Worm (Caenorhabditis elegans): ENCODE data around the gene srh-27.

DNA sequence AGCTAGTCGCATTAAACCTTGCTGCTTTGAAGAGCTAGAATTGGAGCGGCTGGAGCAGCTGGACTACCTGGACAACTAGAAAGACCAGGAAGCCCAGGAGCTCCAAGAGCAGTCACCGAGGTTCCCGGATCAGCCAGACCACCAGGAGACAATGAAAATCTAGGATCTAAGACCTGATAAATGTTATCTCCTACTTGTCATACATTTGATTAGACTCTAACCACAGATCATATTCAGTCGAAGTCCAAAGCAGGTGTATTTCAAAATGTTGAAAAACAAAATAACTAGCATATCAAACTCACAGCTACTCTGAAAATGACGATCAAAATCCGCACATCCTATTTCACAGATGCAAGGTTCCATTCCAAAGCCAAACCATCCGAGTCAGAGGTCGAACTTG is 43.6 kb downstream of the srh-27 start, which contains the start of gene srz-6:
- TF ChIP-seq him-1 (tag; optimal IDR thresholded peaks at IDR 0.05) (no peak), dao-5 (tag; optimal IDR thresholded peaks at IDR 0.05) (no peak), W03F9.2 (tag; optimal IDR thresholded peaks at IDR 0.05) (no peak)
